Fruit fly (Drosophila melanogaster): ENCODE measurements around the gene gb.

DNA sequence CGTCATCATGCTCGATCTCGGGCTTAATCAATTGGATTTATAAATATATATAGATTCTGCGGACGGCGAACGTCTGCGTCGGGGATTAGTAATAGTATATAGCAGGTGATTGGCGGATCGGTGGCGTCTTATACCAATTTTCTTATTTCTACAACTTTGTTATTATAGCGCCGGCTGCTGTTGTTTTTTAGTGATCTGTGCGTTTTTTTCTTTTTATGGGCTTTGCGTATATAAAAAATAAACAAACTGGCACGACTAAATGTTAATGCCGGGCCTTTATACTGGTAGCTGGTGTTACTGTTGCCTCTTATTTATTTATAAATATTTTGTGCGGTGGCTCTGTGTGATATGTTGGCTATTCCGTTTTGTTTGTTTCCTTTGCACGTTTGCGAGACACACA, 42.9 kb downstream of the gb start:
- TF ChIP-seq Rel (GFP tag; optimal IDR thresholded peaks at IDR 0.05) (no peak), Rel (tag; optimal IDR thresholded peaks at IDR 0.05) (no peak), br (GFP tag; optimal IDR thresholded peaks at IDR 0.05) (no peak), CG9705 (GFP tag; optimal IDR thresholded peaks at IDR 0.05) (no peak), h (GFP tag; optimal IDR thresholded peaks at IDR 0.05) (no peak), Hnf4 (GFP tag; optimal IDR thresholded peaks at IDR 0.05) (no peak), fru (GFP tag; optimal IDR thresholded peaks at IDR 0.05) (no peak), dmrt93B (GFP tag; optimal IDR thresholded peaks at IDR 0.05) (no peak), Abd-B (GFP tag; optimal IDR thresholded peaks at IDR 0.05) (no peak)
